Worm (Caenorhabditis elegans) whole organism, L2 larva: ENCODE data around the gene Y73B6BL.29.

Experiments used
- C34F6.9 ChIP-seq: fragments of 150-350 bp; optimal IDR thresholded peaks from 2 replicates; lab custom pipeline; 2014; ENCODE audit warnings: missing biosample characterization, missing genetic modification characterization
- F13H6.1 ChIP-seq: sonication (generic microtip); optimal IDR thresholded peaks from 2 replicates; lab custom pipeline; 2016; ENCODE audit warnings: missing genetic modification characterization, missing compliant biosample characterization
- Y55F3AM.14 ChIP-seq: fragments of 200-800 bp; sonication (Bioruptor generic); optimal IDR thresholded peaks from 2 replicates; lab custom pipeline; 2018; ENCODE audit warnings: mild to moderate bottlenecking, missing genetic modification characterization, missing compliant biosample characterization
- ZK546.5 ChIP-seq: sonication (generic microtip); optimal IDR thresholded peaks from 2 replicates; lab custom pipeline; 2017; ENCODE audit warnings: missing biosample characterization, missing genetic modification characterization
- aly-2 ChIP-seq: fragments of 150-350 bp; optimal IDR thresholded peaks from 2 replicates; lab custom pipeline; 2014; ENCODE audit warnings: missing biosample characterization, missing genetic modification characterization
- ama-1 ChIP-seq: fragments of 150-350 bp; optimal IDR thresholded peaks from 2 replicates; lab custom pipeline; 2018; ENCODE audit warnings: inconsistent platforms
- blmp-1 ChIP-seq: sonication (generic microtip); optimal IDR thresholded peaks from 2 replicates; lab custom pipeline; 2017; ENCODE audit warnings: missing genetic modification characterization, mild to moderate bottlenecking, missing compliant biosample characterization, antibody characterized with exemption, moderate library complexity; ENCODE audit not compliant: insufficient read depth
- ceh-16 ChIP-seq: fragments of 150-350 bp; optimal IDR thresholded peaks from 2 replicates; lab custom pipeline; 2014; ENCODE audit warnings: missing biosample characterization, missing genetic modification characterization
- ceh-82 ChIP-seq: fragments of 150-350 bp; optimal IDR thresholded peaks from 2 replicates; lab custom pipeline; 2014; ENCODE audit warnings: missing biosample characterization, missing genetic modification characterization
- dmd-4 ChIP-seq: sonication (generic microtip); optimal IDR thresholded peaks from 2 replicates; lab custom pipeline; 2017; ENCODE audit warnings: missing biosample characterization, missing genetic modification characterization
- egl-27 ChIP-seq: sonication (generic microtip); optimal IDR thresholded peaks from 3 replicates; lab custom pipeline; 2017; ENCODE audit warnings: missing biosample characterization, missing genetic modification reagents, missing genetic modification characterization
- elt-1 ChIP-seq: fragments of 150-350 bp; optimal IDR thresholded peaks from 2 replicates; lab custom pipeline; 2014; ENCODE audit warnings: missing biosample characterization, missing genetic modification characterization
- elt-3 ChIP-seq: sonication (generic microtip); optimal IDR thresholded peaks from 2 replicates; lab custom pipeline; 2017; ENCODE audit warnings: missing biosample characterization, missing genetic modification characterization
- fos-1 ChIP-seq: fragments of 150-350 bp; optimal IDR thresholded peaks from 2 replicates; lab custom pipeline; 2014; ENCODE audit warnings: missing biosample characterization, missing genetic modification characterization
- gmeb-1 ChIP-seq: fragments of 150-350 bp; optimal IDR thresholded peaks from 2 replicates; lab custom pipeline; 2014; ENCODE audit warnings: missing biosample characterization, missing genetic modification characterization
- lin-11 ChIP-seq: fragments of 150-350 bp; sonication (generic microtip); optimal IDR thresholded peaks from 2 replicates; lab custom pipeline; 2014; ENCODE audit warnings: missing biosample characterization, missing genetic modification characterization, inconsistent platforms, mixed read lengths
- lin-13 ChIP-seq: fragments of 150-350 bp; optimal IDR thresholded peaks from 2 replicates; lab custom pipeline; 2014; ENCODE audit warnings: missing biosample characterization, missing genetic modification reagents, missing genetic modification characterization
- lsy-2 ChIP-seq, 2 experiments: fragments of 150-350 bp in 1 of 2; sonication (generic microtip) in 1 of 2; optimal IDR thresholded peaks; 2 replicates each; lab custom pipeline; 2014 to 2017; ENCODE audit warnings: missing biosample characterization in 2 of 2, missing genetic modification characterization in 2 of 2
- mab-5 ChIP-seq: fragments of 150-350 bp; optimal IDR thresholded peaks from 2 replicates; lab custom pipeline; 2014; ENCODE audit warnings: missing biosample characterization, missing genetic modification characterization
- mbf-1 ChIP-seq: sonication (generic microtip); optimal IDR thresholded peaks from 2 replicates; lab custom pipeline; 2017; ENCODE audit warnings: missing biosample characterization, missing genetic modification characterization
- nhr-10 ChIP-seq: sonication (generic microtip); optimal IDR thresholded peaks from 2 replicates; lab custom pipeline; 2017; ENCODE audit warnings: missing biosample characterization, missing genetic modification characterization
- nhr-11 ChIP-seq: fragments of 150-350 bp; optimal IDR thresholded peaks from 2 replicates; lab custom pipeline; 2014; ENCODE audit warnings: missing biosample characterization, missing genetic modification characterization
- nhr-129 ChIP-seq: fragments of 150-350 bp; optimal IDR thresholded peaks from 2 replicates; lab custom pipeline; 2014; ENCODE audit warnings: missing biosample characterization, missing genetic modification characterization
- nhr-21 ChIP-seq: fragments of 150-350 bp; optimal IDR thresholded peaks from 2 replicates; lab custom pipeline; 2014; ENCODE audit warnings: missing biosample characterization, missing genetic modification characterization
- nhr-23 ChIP-seq: fragments of 150-350 bp; optimal IDR thresholded peaks from 2 replicates; lab custom pipeline; 2014; ENCODE audit warnings: missing biosample characterization, missing genetic modification reagents, missing genetic modification characterization
- nhr-237 ChIP-seq: fragments of 150-350 bp; optimal IDR thresholded peaks from 2 replicates; lab custom pipeline; 2014; ENCODE audit warnings: missing biosample characterization, missing genetic modification characterization
- nhr-25 ChIP-seq: fragments of 150-350 bp; sonication (generic microtip); optimal IDR thresholded peaks from 3 replicates; lab custom pipeline; 2014; ENCODE audit warnings: missing biosample characterization, missing genetic modification characterization
- nhr-6 ChIP-seq: fragments of 150-350 bp; optimal IDR thresholded peaks from 2 replicates; lab custom pipeline; 2014; ENCODE audit warnings: missing biosample characterization, missing genetic modification characterization
- nhr-77 ChIP-seq: fragments of 150-350 bp; optimal IDR thresholded peaks from 2 replicates; lab custom pipeline; 2014; ENCODE audit warnings: missing biosample characterization, missing genetic modification characterization
- peb-1 ChIP-seq: fragments of 150-350 bp; optimal IDR thresholded peaks from 2 replicates; lab custom pipeline; 2014; ENCODE audit warnings: missing biosample characterization, missing genetic modification characterization
- sem-4 ChIP-seq: fragments of 150-350 bp; optimal IDR thresholded peaks from 2 replicates; lab custom pipeline; 2014; ENCODE audit warnings: missing biosample characterization, missing genetic modification reagents, missing genetic modification characterization
- sma-3 ChIP-seq: sonication (generic microtip); optimal IDR thresholded peaks from 2 replicates; lab custom pipeline; 2016; ENCODE audit warnings: missing genetic modification reagents, missing genetic modification characterization, missing compliant biosample characterization
- sma-9 ChIP-seq, 2 experiments: fragments of 150-350 bp in 1 of 2; sonication (generic microtip) in 1 of 2; optimal IDR thresholded peaks; 2 replicates each; lab custom pipeline; 2014 to 2016; ENCODE audit warnings: missing genetic modification characterization in 2 of 2, mild to moderate bottlenecking in 1 of 2, missing biosample characterization in 1 of 2, missing compliant biosample characterization in 1 of 2, missing genetic modification reagents in 1 of 2, moderate library complexity in 1 of 2
- unc-39 ChIP-seq: fragments of 150-350 bp; optimal IDR thresholded peaks from 2 replicates; lab custom pipeline; 2014; ENCODE audit warnings: missing biosample characterization, missing genetic modification characterization
- unc-55 ChIP-seq: fragments of 150-350 bp; sonication (generic microtip); optimal IDR thresholded peaks from 3 replicates; lab custom pipeline; 2014; ENCODE audit warnings: missing biosample characterization, missing genetic modification reagents, missing genetic modification characterization
- unc-62 ChIP-seq: fragments of 150-350 bp; optimal IDR thresholded peaks from 2 replicates; lab custom pipeline; 2014; ENCODE audit warnings: missing biosample characterization, missing genetic modification reagents, missing genetic modification characterization
- zag-1 ChIP-seq: fragments of 150-350 bp; optimal IDR thresholded peaks from 2 replicates; lab custom pipeline; 2014; ENCODE audit warnings: missing biosample characterization, missing genetic modification characterization
- ztf-1 ChIP-seq: fragments of 200-800 bp; sonication (Bioruptor generic); conservative IDR thresholded peaks from 2 replicates; pipeline ENCODE4 v1.3.6; 2022; ENCODE audit warnings: missing genetic modification characterization, missing compliant biosample characterization
- ztf-11 ChIP-seq: sonication (generic microtip); optimal IDR thresholded peaks from 2 replicates; lab custom pipeline; 2017; ENCODE audit warnings: missing biosample characterization, missing genetic modification characterization
- ztf-4 ChIP-seq: fragments of 150-350 bp; optimal IDR thresholded peaks from 2 replicates; lab custom pipeline; 2014; ENCODE audit warnings: missing biosample characterization, missing genetic modification characterization

The Y73B6BL.29 gene

DNA sequence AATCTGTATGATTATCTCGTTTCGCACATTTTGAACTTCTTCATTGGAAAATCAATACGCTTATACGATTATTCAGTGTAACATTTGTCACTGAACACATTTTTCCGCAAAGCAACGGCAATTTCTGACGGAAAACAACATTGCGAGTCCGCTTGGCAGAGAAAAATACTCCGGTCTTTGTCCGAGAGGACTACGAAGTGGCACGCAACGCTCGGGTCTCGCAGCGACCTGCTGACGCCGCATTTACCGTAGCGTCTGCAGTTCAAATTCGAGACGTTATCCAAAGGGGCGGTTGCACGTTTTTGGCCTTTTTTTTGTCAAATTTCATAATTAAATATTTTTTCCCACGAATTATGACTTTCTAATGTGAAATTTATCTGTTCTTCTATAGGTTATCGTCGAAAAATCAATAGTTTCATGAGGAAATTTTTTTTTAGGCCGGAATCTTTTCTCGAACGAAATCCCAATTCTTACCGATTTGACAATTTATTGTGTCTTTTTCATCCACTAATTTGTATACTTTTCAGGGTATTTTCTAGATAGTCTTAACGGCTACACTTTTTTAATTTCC is 2.0 kb downstream of the Y73B6BL.29 start, which contains the start of gene sqd-1 (continued):
- TF ChIP-seq elt-1 (tag; lab: Kevin White, UChicago), result no peak
- TF ChIP-seq, all 48 proteins: peak for 34

ce11 chrIV:6325772-6326171 is 4.0 kb downstream of the Y73B6BL.29 start:
- TF ChIP-seq nhr-77, result no peak
- no peak for TF ChIP-seq gmeb-1 (tag; lab: Kevin White, UChicago)
- TF ChIP-seq ceh-16, result no peak
- TF ChIP-seq ZK546.5, result no peak
- no peak for TF ChIP-seq ztf-4 (tag; lab: Kevin White, UChicago)
- no peak for TF ChIP-seq blmp-1 (tag; lab: Kevin White, UChicago)
- TF ChIP-seq zag-1 (tag; lab: Kevin White, UChicago), result no peak
- TF ChIP-seq dmd-4 (tag; lab: Kevin White, UChicago), result no peak
- TF ChIP-seq Y55F3AM.14 (GFP tag; lab: Kevin White, UChicago), result no peak
- TF ChIP-seq unc-62, result no peak
- no peak for TF ChIP-seq lin-13
- TF ChIP-seq nhr-25 (tag; lab: Kevin White, UChicago), result no peak
- TF ChIP-seq elt-1 (tag; lab: Kevin White, UChicago), result no peak
- no peak for TF ChIP-seq aly-2 (tag; lab: Kevin White, UChicago)
- no peak for TF ChIP-seq nhr-10 (tag; lab: Kevin White, UChicago)
- no peak for TF ChIP-seq sma-9 (GFP tag; optimal IDR thresholded peaks at IDR 0.05; lab: Kevin White, UChicago)
- TF ChIP-seq sma-9 (tag; optimal IDR thresholded peaks at IDR 0.05; lab: Kevin White, UChicago), result no peak
- no peak for TF ChIP-seq nhr-11 (tag; lab: Kevin White, UChicago)

DNA sequence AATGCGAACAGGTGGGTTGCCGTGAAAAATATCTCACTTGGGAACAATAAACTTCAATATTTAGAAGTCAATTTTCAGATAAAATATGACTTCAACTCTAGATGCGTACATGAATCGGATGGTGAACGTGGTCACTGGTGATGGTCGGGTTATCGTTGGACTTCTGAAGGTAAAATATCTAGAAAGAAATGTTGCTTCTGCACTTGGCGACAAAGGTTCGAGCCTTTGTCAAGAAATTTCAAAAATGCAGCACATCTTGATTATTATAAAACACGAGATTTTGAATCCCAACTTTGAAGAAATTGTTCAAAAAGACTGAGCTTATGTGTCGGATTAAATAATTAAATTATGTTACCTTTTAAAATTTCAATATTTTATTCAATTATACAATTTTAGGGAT is 4.7 kb downstream of the Y73B6BL.29 start, which contains the start of gene lsm-8:
TSS of gene lsm-8 (plus strand) at position 79 of the 400 bp plus-strand sequence.
- TF ChIP-seq unc-62 (no peak), lsy-2 (tag; optimal IDR thresholded peaks at IDR 0.05; lab: Kevin White, UChicago) (no peak), nhr-25 (tag; lab: Kevin White, UChicago) (no peak), nhr-129 (tag; lab: Kevin White, UChicago) (no peak), fos-1 (tag; lab: Kevin White, UChicago) (no peak), unc-39 (tag; lab: Kevin White, UChicago) (no peak), mab-5 (tag; lab: Kevin White, UChicago) (no peak), Y55F3AM.14 (GFP tag; lab: Kevin White, UChicago) (no peak), F13H6.1 (no peak)

ce11 chrIV:6327363-6328015 is 5.8 kb downstream of the Y73B6BL.29 start:
- TF ChIP-seq C34F6.9 (peak; percentile 63), nhr-23 (tag; lab: Kevin White, UChicago) (no peak), nhr-10 (tag; lab: Kevin White, UChicago) (no peak), ama-1 (lab: Kevin White, UChicago) (no peak), ceh-82 (no peak), dmd-4 (tag; lab: Kevin White, UChicago) (no peak), lsy-2 (tag; optimal IDR thresholded peaks at IDR 0.05; lab: Kevin White, UChicago) (peak in 1 of 2 experiments; percentile 41), nhr-237 (no peak), fos-1 (tag; lab: Kevin White, UChicago) (peak; percentile 75), nhr-21 (tag; lab: Kevin White, UChicago) (no peak), nhr-77 (no peak), F13H6.1 (no peak), egl-27 (tag; lab: Kevin White, UChicago) (no peak), unc-55 (GFP tag; lab: Kevin White, UChicago) (peak; percentile 63), ztf-11 (tag; lab: Kevin White, UChicago) (no peak), aly-2 (tag; lab: Kevin White, UChicago) (no peak), sem-4 (tag; lab: Kevin White, UChicago) (no peak), gmeb-1 (tag; lab: Kevin White, UChicago) (no peak), ZK546.5 (no peak)

- TF ChIP-seq sem-4 (tag; lab: Kevin White, UChicago) (no peak), lin-11 (tag; lab: Kevin White, UChicago) (no peak), peb-1 (tag; lab: Kevin White, UChicago) (no peak), nhr-6 (tag; lab: Kevin White, UChicago) (no peak), ama-1 (lab: Kevin White, UChicago) (no peak), nhr-21 (tag; lab: Kevin White, UChicago) (no peak), mbf-1 (no peak), ZK546.5 (no peak), elt-3 (no peak), egl-27 (tag; lab: Kevin White, UChicago) (no peak), nhr-129 (tag; lab: Kevin White, UChicago) (no peak), nhr-23 (tag; lab: Kevin White, UChicago) (no peak), zag-1 (tag; lab: Kevin White, UChicago) (no peak), sma-3 (GFP tag; lab: Kevin White, UChicago) (no peak), ztf-1 (GFP tag; lab: Robert Waterston, UW) (no peak), nhr-10 (tag; lab: Kevin White, UChicago) (no peak), ztf-4 (tag; lab: Kevin White, UChicago) (no peak), fos-1 (tag; lab: Kevin White, UChicago) (no peak), lsy-2 (tag; optimal IDR thresholded peaks at IDR 0.05; lab: Kevin White, UChicago) (no peak)
- TF ChIP-seq, all 48 proteins: peak for 0
Observed at ce11 chrIV:6328198-6328597, 6.5 kb downstream of the Y73B6BL.29 start.
